Worm (Caenorhabditis elegans) whole organism, mixed stage, embryonic: Measurements from ENCODE around the gene sprr-2.

Source experiments
- M03D4.4 ChIP-seq: sonication (generic microtip); optimal IDR thresholded peaks from 2 replicates; lab custom pipeline; 2017; ENCODE audit warnings: mild to moderate bottlenecking, missing genetic modification characterization, missing compliant biosample characterization
- bed-3 ChIP-seq: fragments of 200-800 bp; sonication (Bioruptor generic); optimal IDR thresholded peaks from 3 replicates; lab custom pipeline; 2018; ENCODE audit warnings: mild to moderate bottlenecking, missing genetic modification characterization, moderate library complexity, missing compliant biosample characterization
- blmp-1 ChIP-seq: fragments of 150-350 bp; optimal IDR thresholded peaks from 2 replicates; lab custom pipeline; 2014; ENCODE audit warnings: missing biosample characterization, missing genetic modification characterization
- ceh-39 ChIP-seq: fragments of 150-350 bp; optimal IDR thresholded peaks from 2 replicates; lab custom pipeline; 2014; ENCODE audit warnings: missing biosample characterization, missing genetic modification characterization
- ceh-43 ChIP-seq: fragments of 200-800 bp; sonication (Bioruptor generic); optimal IDR thresholded peaks from 2 replicates; lab custom pipeline; 2018; ENCODE audit warnings: mild to moderate bottlenecking, missing genetic modification characterization, moderate library complexity, missing compliant biosample characterization
- ceh-83 ChIP-seq: fragments of 200-800 bp; sonication (Bioruptor generic); optimal IDR thresholded peaks from 2 replicates; lab custom pipeline; 2018; ENCODE audit warnings: mild to moderate bottlenecking, missing genetic modification characterization, missing compliant biosample characterization
- ces-1 ChIP-seq: fragments of 150-350 bp; optimal IDR thresholded peaks from 2 replicates; lab custom pipeline; 2014; ENCODE audit warnings: missing biosample characterization, missing genetic modification reagents, missing genetic modification characterization
- cnd-1 ChIP-seq: fragments of 200-800 bp; sonication (Bioruptor generic); optimal IDR thresholded peaks from 2 replicates; lab custom pipeline; 2018; ENCODE audit warnings: mild to moderate bottlenecking, missing genetic modification characterization, missing compliant biosample characterization
- drap-1 ChIP-seq: fragments of 200-800 bp; sonication (Bioruptor generic); optimal IDR thresholded peaks from 3 replicates; lab custom pipeline; 2018; ENCODE audit warnings: mild to moderate bottlenecking, missing genetic modification characterization, missing compliant biosample characterization
- elt-3 ChIP-seq: fragments of 150-350 bp; optimal IDR thresholded peaks from 2 replicates; lab custom pipeline; 2014; ENCODE audit warnings: missing biosample characterization, missing genetic modification characterization
- flh-1 ChIP-seq: fragments of 200-800 bp; sonication (Bioruptor generic); optimal IDR thresholded peaks from 2 replicates; lab custom pipeline; 2018; ENCODE audit warnings: mild to moderate bottlenecking, missing genetic modification characterization, moderate library complexity, missing compliant biosample characterization
- ham-2 ChIP-seq: fragments of 200-800 bp; sonication (Bioruptor generic); optimal IDR thresholded peaks from 2 replicates; lab custom pipeline; 2018; ENCODE audit warnings: mild to moderate bottlenecking, missing genetic modification characterization, missing compliant biosample characterization
- hlh-1 ChIP-seq: fragments of 150-350 bp; optimal IDR thresholded peaks from 2 replicates; lab custom pipeline; 2014; ENCODE audit warnings: missing biosample characterization, missing genetic modification reagents, missing genetic modification characterization
- lin-13 ChIP-seq: fragments of 150-350 bp; optimal IDR thresholded peaks from 2 replicates; lab custom pipeline; 2014; ENCODE audit warnings: missing biosample characterization, missing genetic modification characterization
- lin-32 ChIP-seq: fragments of 200-800 bp; sonication (Bioruptor generic); optimal IDR thresholded peaks from 2 replicates; lab custom pipeline; 2018; ENCODE audit warnings: mild to moderate bottlenecking, missing genetic modification characterization, missing compliant biosample characterization
- mab-5 ChIP-seq: fragments of 150-350 bp; optimal IDR thresholded peaks from 2 replicates; lab custom pipeline; 2014; ENCODE audit warnings: missing biosample characterization, missing genetic modification characterization
- mep-1 ChIP-seq: fragments of 150-350 bp; optimal IDR thresholded peaks from 2 replicates; lab custom pipeline; 2017; ENCODE audit warnings: missing biosample characterization, missing genetic modification reagents, missing genetic modification characterization, inconsistent platforms
- mls-2 ChIP-seq: sonication (generic microtip); optimal IDR thresholded peaks from 2 replicates; lab custom pipeline; 2016; ENCODE audit warnings: mild to moderate bottlenecking, missing genetic modification characterization, moderate library complexity, missing compliant biosample characterization
- nhr-12 ChIP-seq: fragments of 150-350 bp; optimal IDR thresholded peaks from 2 replicates; lab custom pipeline; 2014; ENCODE audit warnings: missing biosample characterization, missing genetic modification characterization
- nhr-2 ChIP-seq: fragments of 150-350 bp; optimal IDR thresholded peaks from 2 replicates; lab custom pipeline; 2014; ENCODE audit warnings: missing biosample characterization, missing genetic modification characterization
- nhr-237 ChIP-seq: fragments of 150-350 bp; optimal IDR thresholded peaks from 2 replicates; lab custom pipeline; 2014; ENCODE audit warnings: missing biosample characterization, missing genetic modification characterization
- nhr-28 ChIP-seq: fragments of 150-350 bp; optimal IDR thresholded peaks from 2 replicates; lab custom pipeline; 2014; ENCODE audit warnings: missing biosample characterization, missing genetic modification characterization
- nhr-76 ChIP-seq: sonication (generic microtip); optimal IDR thresholded peaks from 2 replicates; lab custom pipeline; 2017; ENCODE audit warnings: missing biosample characterization, missing genetic modification characterization
- pha-4 ChIP-seq: fragments of 150-350 bp; optimal IDR thresholded peaks from 2 replicates; lab custom pipeline; 2018; ENCODE audit warnings: missing biosample characterization, missing genetic modification reagents, missing genetic modification characterization
- snpc-4 ChIP-seq: fragments of 150-350 bp; optimal IDR thresholded peaks from 2 replicates; lab custom pipeline; 2014; ENCODE audit warnings: missing biosample characterization, missing genetic modification characterization
- sptf-1 ChIP-seq: sonication (generic microtip); optimal IDR thresholded peaks from 2 replicates; lab custom pipeline; 2017; ENCODE audit warnings: mild to moderate bottlenecking, missing genetic modification characterization, moderate library complexity, missing compliant biosample characterization
- unc-39 ChIP-seq: fragments of 150-350 bp; optimal IDR thresholded peaks from 2 replicates; lab custom pipeline; 2014; ENCODE audit warnings: missing biosample characterization, missing genetic modification characterization
- unc-62 ChIP-seq: fragments of 150-350 bp; optimal IDR thresholded peaks from 2 replicates; lab custom pipeline; 2014; ENCODE audit warnings: missing biosample characterization, missing genetic modification reagents, missing genetic modification characterization
- zip-8 ChIP-seq: fragments of 150-350 bp; optimal IDR thresholded peaks from 2 replicates; lab custom pipeline; 2014; ENCODE audit warnings: missing biosample characterization, missing genetic modification characterization
- ztf-11 ChIP-seq: fragments of 150-350 bp; optimal IDR thresholded peaks from 2 replicates; lab custom pipeline; 2014; ENCODE audit warnings: missing biosample characterization, missing genetic modification characterization

The sprr-2 gene

DNA sequence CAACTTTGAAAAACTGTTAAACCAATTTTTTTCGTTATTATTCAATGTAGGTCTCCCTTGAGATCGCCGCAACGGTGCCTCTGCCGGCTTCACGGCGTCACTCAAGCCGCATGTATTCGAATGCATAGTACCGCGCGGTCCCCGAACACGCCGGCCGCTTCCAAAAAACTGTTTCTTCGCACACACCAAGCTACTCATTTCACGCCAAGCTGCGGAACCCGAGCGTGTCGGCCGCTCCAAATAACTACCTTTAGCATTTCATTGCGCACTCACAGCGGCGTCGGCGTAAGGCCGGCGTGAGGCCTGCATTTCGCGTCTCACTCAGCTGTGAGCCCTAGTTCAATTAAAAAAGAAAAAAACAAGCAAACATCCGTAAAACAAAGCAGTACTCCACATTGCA, 36.6 kb upstream of the sprr-2 start:
- peak; percentile 39 for TF ChIP-seq sptf-1 (tag; lab: Kevin White, UChicago)
- no peak for TF ChIP-seq ceh-83 (GFP tag; lab: Kevin White, UChicago)
- TF ChIP-seq zip-8 (tag; lab: Kevin White, UChicago): no peak
- TF ChIP-seq mls-2 (tag; lab: Kevin White, UChicago): peak; percentile 1
- peak; percentile 38 for TF ChIP-seq M03D4.4
- TF ChIP-seq, all 35 proteins: peak for 3

DNA sequence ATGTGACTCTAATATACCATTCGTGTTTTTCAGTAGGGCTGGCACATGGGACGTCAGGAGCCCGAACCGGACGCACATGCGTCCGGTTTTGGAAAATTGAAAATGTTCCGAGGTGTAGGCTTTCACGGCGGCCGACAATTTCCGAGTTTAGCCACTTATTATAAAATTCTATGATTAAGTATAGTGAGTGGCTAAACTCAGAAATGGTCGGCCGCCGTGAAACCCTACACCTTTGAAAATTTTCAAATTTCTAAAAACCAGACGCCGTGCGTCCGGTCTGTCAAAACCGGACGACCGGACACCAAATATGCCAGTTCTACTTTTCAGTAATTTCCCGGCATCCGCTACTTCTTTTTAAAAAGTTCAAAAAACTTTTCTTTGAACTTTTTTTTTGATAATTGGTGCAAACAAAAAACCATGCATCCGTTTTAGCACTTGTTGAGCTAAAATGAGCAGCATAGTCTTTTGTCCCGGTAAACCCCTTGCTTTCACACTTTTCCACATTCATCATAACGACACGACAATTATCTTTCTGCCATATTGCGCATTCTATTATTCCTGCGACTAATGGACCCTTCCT, 35.5 kb upstream of the sprr-2 start:
- TF ChIP-seq nhr-28 (tag; lab: Kevin White, UChicago) (no peak), bed-3 (GFP tag; lab: Kevin White, UChicago) (no peak), ces-1 (no peak), unc-39 (tag; lab: Kevin White, UChicago) (no peak), ceh-83 (GFP tag; lab: Kevin White, UChicago) (no peak), snpc-4 (tag; lab: Kevin White, UChicago) (no peak), unc-62 (no peak), nhr-12 (tag; lab: Kevin White, UChicago) (no peak), blmp-1 (tag; lab: Kevin White, UChicago) (no peak), M03D4.4 (no peak), lin-13 (tag; lab: Kevin White, UChicago) (no peak), ztf-11 (tag; lab: Kevin White, UChicago) (no peak)

DNA sequence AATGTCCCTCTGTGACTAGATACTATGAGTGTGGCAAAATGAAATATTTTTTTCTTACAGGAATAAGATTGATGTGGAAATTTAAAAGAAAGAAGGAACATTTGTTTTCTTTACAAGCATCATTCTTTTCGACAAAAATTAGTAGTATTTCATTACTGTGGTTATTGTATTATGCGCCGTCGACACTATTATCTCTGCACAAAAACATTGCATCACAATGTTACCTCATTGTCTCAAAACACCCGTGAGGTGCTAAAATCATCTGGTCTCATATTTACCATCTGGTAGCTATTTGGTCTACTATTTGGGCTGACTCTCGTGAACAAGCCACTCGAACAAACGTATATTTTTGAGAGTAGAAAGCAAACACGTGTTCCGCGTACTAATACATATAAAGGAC, 33.7 kb upstream of the sprr-2 start:
- TF ChIP-seq drap-1 (GFP tag; lab: Kevin White, UChicago) (no peak), hlh-1 (no peak), unc-39 (tag; lab: Kevin White, UChicago) (no peak), flh-1 (no peak), pha-4 (no peak), nhr-2 (tag; lab: Kevin White, UChicago) (peak; percentile 53), zip-8 (tag; lab: Kevin White, UChicago) (peak; percentile 59), cnd-1 (tag; lab: Kevin White, UChicago) (no peak), sptf-1 (tag; lab: Kevin White, UChicago) (no peak), mls-2 (tag; lab: Kevin White, UChicago) (no peak), ceh-43 (GFP tag; lab: Kevin White, UChicago) (no peak)

ce11 chrX:14760166-14760565, 33.1 kb upstream of the sprr-2 start:
- TF ChIP-seq mab-5 (tag; lab: Kevin White, UChicago): no peak
- no peak for TF ChIP-seq nhr-2 (tag; lab: Kevin White, UChicago)
- no peak for TF ChIP-seq ces-1
- TF ChIP-seq ztf-11 (tag; lab: Kevin White, UChicago): no peak

ce11 chrX:14761021-14761420, 32.2 kb upstream of the sprr-2 start, which contains the start of gene C05G5.5:
TSS of gene C05G5.5 (minus strand) at chrX:14761121.
- no peak for TF ChIP-seq M03D4.4
- TF ChIP-seq mls-2 (tag; lab: Kevin White, UChicago): peak; percentile 2
- no peak for TF ChIP-seq blmp-1 (tag; lab: Kevin White, UChicago)

ce11 chrX:14767813-14768212, 25.4 kb upstream of the sprr-2 start:
- TF ChIP-seq hlh-1 (no peak), unc-39 (tag; lab: Kevin White, UChicago) (no peak), flh-1 (no peak), mep-1 (no peak), nhr-237 (no peak), nhr-76 (no peak), cnd-1 (tag; lab: Kevin White, UChicago) (no peak), ham-2 (GFP tag; lab: Kevin White, UChicago) (no peak), drap-1 (GFP tag; lab: Kevin White, UChicago) (no peak), ceh-39 (tag; lab: Kevin White, UChicago) (no peak), elt-3 (no peak), ceh-43 (GFP tag; lab: Kevin White, UChicago) (no peak), mab-5 (tag; lab: Kevin White, UChicago) (no peak), mls-2 (tag; lab: Kevin White, UChicago) (no peak), nhr-28 (tag; lab: Kevin White, UChicago) (no peak), ces-1 (no peak), nhr-12 (tag; lab: Kevin White, UChicago) (no peak), M03D4.4 (no peak), lin-32 (GFP tag; lab: Kevin White, UChicago) (no peak), ztf-11 (tag; lab: Kevin White, UChicago) (no peak)
